Worm (Caenorhabditis elegans) whole organism, young adult: ENCODE data around the gene K07E8.6.

Experiments used
- B0019.2 ChIP-seq: fragments of 200-800 bp; sonication (Bioruptor generic); conservative IDR thresholded peaks from 2 replicates; pipeline ENCODE4 v1.3.6; 2022; ENCODE audit warnings: missing genetic modification reagents, missing genetic modification characterization, missing compliant biosample characterization
- F10E7.11 ChIP-seq: sonication (generic microtip); optimal IDR thresholded peaks from 2 replicates; lab custom pipeline; 2017; ENCODE audit warnings: mild to moderate bottlenecking, missing genetic modification characterization, moderate library complexity, missing compliant biosample characterization
- akir-1 ChIP-seq: fragments of 200-800 bp; sonication (Bioruptor generic); optimal IDR thresholded peaks from 2 replicates; lab custom pipeline; 2018; ENCODE audit warnings: mild to moderate bottlenecking, missing genetic modification characterization, moderate library complexity, missing compliant biosample characterization
- aptf-3 ChIP-seq: fragments of 200-800 bp; sonication (Bioruptor generic); IDR thresholded peaks from 2 replicates; pipeline ENCODE4 v1.3.6; 2022; ENCODE audit warnings: missing genetic modification characterization, missing compliant biosample characterization
- attf-6 ChIP-seq: fragments of 200-800 bp; sonication (Bioruptor generic); IDR thresholded peaks from 2 replicates; pipeline ENCODE4 v1.3.6; 2022; ENCODE audit warnings: missing genetic modification reagents, missing genetic modification characterization, missing compliant biosample characterization
- egl-18 ChIP-seq: fragments of 200-800 bp; sonication (Bioruptor generic); IDR thresholded peaks from 2 replicates; pipeline ENCODE4 v1.3.6; 2022; ENCODE audit warnings: missing genetic modification reagents, missing genetic modification characterization, missing compliant biosample characterization
- ets-4 ChIP-seq: fragments of 200-800 bp; sonication (Bioruptor generic); optimal IDR thresholded peaks from 2 replicates; lab custom pipeline; 2018; ENCODE audit warnings: mild to moderate bottlenecking, missing genetic modification characterization, missing compliant biosample characterization
- fkh-3 ChIP-seq: sonication (generic microtip); optimal IDR thresholded peaks from 2 replicates; lab custom pipeline; 2016; ENCODE audit warnings: mild to moderate bottlenecking, missing genetic modification characterization, missing compliant biosample characterization
- lin-35 ChIP-seq, 3 experiments: fragments of 150-350 bp in 2 of 3; sonication (generic microtip) in 1 of 3; optimal IDR thresholded peaks; 2 replicates each; lab custom pipeline; 2014 to 2018; ENCODE audit warnings: missing biosample characterization in 3 of 3, missing genetic modification characterization in 3 of 3, missing genetic modification reagents in 3 of 3
- mxl-1 ChIP-seq: sonication (generic microtip); optimal IDR thresholded peaks from 2 replicates; lab custom pipeline; 2016; ENCODE audit warnings: missing genetic modification characterization, missing compliant biosample characterization
- pha-4 ChIP-seq: fragments of 150-350 bp; sonication (generic microtip); optimal IDR thresholded peaks from 2 replicates; lab custom pipeline; 2014; ENCODE audit warnings: missing biosample characterization, missing genetic modification reagents, missing genetic modification characterization
- rcor-1 ChIP-seq: fragments of 200-800 bp; sonication (Bioruptor generic); IDR thresholded peaks from 2 replicates; pipeline ENCODE4 v1.3.6; 2022; ENCODE audit warnings: missing genetic modification reagents, missing genetic modification characterization, missing compliant biosample characterization
- rec-8 ChIP-seq, 2 experiments: sonication (generic microtip); optimal IDR thresholded peaks; 2 replicates each; lab custom pipeline; 2016; ENCODE audit warnings: mild to moderate bottlenecking in 2 of 2, missing genetic modification characterization in 2 of 2, missing genetic modification reagents in 2 of 2, missing genotype in 2 of 2, missing biosample characterization in 1 of 2, missing compliant biosample characterization in 1 of 2, moderate library complexity in 1 of 2
- ztf-6 ChIP-seq: fragments of 200-800 bp; sonication (Bioruptor generic); IDR thresholded peaks from 2 replicates; pipeline ENCODE4 v1.3.6; 2022; ENCODE audit warnings: missing genetic modification reagents, missing genetic modification characterization, missing compliant biosample characterization

DNA sequence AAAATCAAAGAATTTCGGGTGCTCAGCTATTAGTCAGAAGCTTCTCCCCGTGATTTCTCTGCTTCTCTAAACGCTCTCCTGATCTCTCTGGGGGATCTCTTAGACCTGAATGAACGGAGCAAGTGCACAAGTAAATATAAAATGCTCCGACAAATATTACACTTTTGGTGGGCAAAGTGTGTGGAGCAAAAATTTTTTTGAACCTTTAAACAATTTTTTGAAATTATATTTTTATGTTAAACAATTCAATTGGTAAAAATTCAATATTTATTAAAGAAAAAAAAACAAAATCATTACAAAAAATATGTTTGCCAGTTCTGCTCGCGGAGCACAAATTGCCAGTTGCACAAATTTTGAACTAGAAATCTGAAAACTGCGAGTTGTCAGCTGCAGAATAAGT, at the start of gene K07E8.6:
- TF ChIP-seq ztf-6, result no peak
- no peak for TF ChIP-seq B0019.2 (GFP tag; lab: Robert Waterston, UW)
- TF ChIP-seq F10E7.11 (tag; lab: Kevin White, UChicago), result no peak
- no peak for TF ChIP-seq akir-1 (GFP tag; lab: Kevin White, UChicago)
- TF ChIP-seq rec-8 (tag; optimal IDR thresholded peaks at IDR 0.05; lab: Kevin White, UChicago), result no peak
- no peak for TF ChIP-seq aptf-3
- TF ChIP-seq attf-6 (GFP tag; lab: Robert Waterston, UW), result no peak
- TF ChIP-seq lin-35 (GFP tag; optimal IDR thresholded peaks at IDR 0.05; lab: Kevin White, UChicago), result no peak
- TF ChIP-seq mxl-1 (tag; lab: Kevin White, UChicago), result no peak
- no peak for TF ChIP-seq egl-18 (GFP tag; lab: Robert Waterston, UW)
- no peak for TF ChIP-seq pha-4
- no peak for TF ChIP-seq fkh-3 (tag; lab: Kevin White, UChicago)
- TF ChIP-seq rcor-1, result no peak
- TF ChIP-seq ets-4 (GFP tag; lab: Kevin White, UChicago), result no peak
